Worm (Caenorhabditis elegans) whole organism, young adult: Measurements from ENCODE around the gene srt-41.

Experiments used
- B0035.1 ChIP-seq: sonication (generic microtip); optimal IDR thresholded peaks from 2 replicates; lab custom pipeline; 2016; ENCODE audit warnings: missing genetic modification characterization, mild to moderate bottlenecking, missing compliant biosample characterization, missing genotype, missing genetic modification reagents
- C06A6.2 ChIP-seq: fragments of 200-800 bp; sonication (Bioruptor generic); conservative IDR thresholded peaks from 2 replicates; pipeline ENCODE4 v1.3.6; 2022; ENCODE audit warnings: missing genetic modification characterization, missing compliant biosample characterization
- Y56A3A.18 ChIP-seq: fragments of 200-800 bp; sonication (Bioruptor generic); IDR thresholded peaks from 2 replicates; pipeline ENCODE4 v1.3.6; 2022; ENCODE audit warnings: missing genetic modification reagents, missing genetic modification characterization, missing compliant biosample characterization
- aptf-3 ChIP-seq: fragments of 200-800 bp; sonication (Bioruptor generic); IDR thresholded peaks from 2 replicates; pipeline ENCODE4 v1.3.6; 2022; ENCODE audit warnings: missing genetic modification characterization, missing compliant biosample characterization
- athp-1 ChIP-seq: sonication (generic microtip); optimal IDR thresholded peaks from 2 replicates; lab custom pipeline; 2017; ENCODE audit warnings: mild to moderate bottlenecking, missing genetic modification characterization, missing compliant biosample characterization
- cebp-2 ChIP-seq: fragments of 200-800 bp; sonication (Bioruptor generic); IDR thresholded peaks from 2 replicates; pipeline ENCODE4 v1.3.6; 2022; ENCODE audit warnings: missing genetic modification characterization, missing compliant biosample characterization
- ceh-79 ChIP-seq: sonication (generic microtip); optimal IDR thresholded peaks from 2 replicates; lab custom pipeline; 2017; ENCODE audit warnings: mild to moderate bottlenecking, missing genetic modification characterization, missing compliant biosample characterization
- efl-1 ChIP-seq: fragments of 150-350 bp; optimal IDR thresholded peaks from 2 replicates; lab custom pipeline; 2014; ENCODE audit warnings: missing biosample characterization, missing genetic modification reagents, missing genetic modification characterization
- egrh-3 ChIP-seq: fragments of 200-800 bp; sonication (Bioruptor generic); IDR thresholded peaks from 2 replicates; pipeline ENCODE4 v1.3.6; 2022; ENCODE audit warnings: missing genetic modification reagents, missing genetic modification characterization, missing compliant biosample characterization
- hmg-1.2 ChIP-seq: fragments of 200-800 bp; sonication (Bioruptor generic); IDR thresholded peaks from 2 replicates; pipeline ENCODE4 v1.3.6; 2022; ENCODE audit warnings: missing genetic modification reagents, missing genetic modification characterization, missing compliant biosample characterization
- hrde-1 ChIP-seq: sonication (generic microtip); optimal IDR thresholded peaks from 2 replicates; lab custom pipeline; 2016; ENCODE audit warnings: missing genetic modification characterization, mild to moderate bottlenecking, missing compliant biosample characterization, moderate library complexity, missing genotype, missing genetic modification reagents, borderline replicate concordance
- let-526 ChIP-seq: fragments of 200-800 bp; sonication (Bioruptor generic); IDR thresholded peaks from 2 replicates; pipeline ENCODE4 v1.3.6; 2022; ENCODE audit warnings: missing genetic modification reagents, missing genetic modification characterization, missing compliant biosample characterization
- lin-40 ChIP-seq: sonication (generic microtip); optimal IDR thresholded peaks from 2 replicates; lab custom pipeline; 2016; ENCODE audit warnings: missing genetic modification characterization, mild to moderate bottlenecking, missing compliant biosample characterization, missing genotype, missing genetic modification reagents
- madf-6 ChIP-seq: fragments of 200-800 bp; sonication (Bioruptor generic); IDR thresholded peaks from 2 replicates; pipeline ENCODE4 v1.3.6; 2022; ENCODE audit warnings: missing genetic modification reagents, missing genetic modification characterization, missing compliant biosample characterization
- mes-4 ChIP-seq: sonication (generic microtip); optimal IDR thresholded peaks from 2 replicates; lab custom pipeline; 2016; ENCODE audit warnings: missing genotype, missing genetic modification characterization, missing compliant biosample characterization
- nfya-1 ChIP-seq: sonication (generic microtip); optimal IDR thresholded peaks from 2 replicates; lab custom pipeline; 2017; ENCODE audit warnings: antibody characterized with exemption, missing compliant biosample characterization, missing genetic modification characterization, borderline replicate concordance; ENCODE audit not compliant: insufficient read depth
- nhr-120 ChIP-seq: fragments of 200-800 bp; sonication (Bioruptor generic); IDR thresholded peaks from 2 replicates; pipeline ENCODE4 v1.3.6; 2022; ENCODE audit warnings: missing genetic modification characterization, missing compliant biosample characterization
- nhr-179 ChIP-seq: sonication (generic microtip); optimal IDR thresholded peaks from 2 replicates; lab custom pipeline; 2016; ENCODE audit warnings: mild to moderate bottlenecking, missing genetic modification characterization, missing compliant biosample characterization
- nhr-27 ChIP-seq: fragments of 200-800 bp; sonication (Bioruptor generic); optimal IDR thresholded peaks from 2 replicates; lab custom pipeline; 2018; ENCODE audit warnings: mild to moderate bottlenecking, missing genetic modification characterization, moderate library complexity, missing compliant biosample characterization
- nhr-80 ChIP-seq: sonication (generic microtip); optimal IDR thresholded peaks from 2 replicates; lab custom pipeline; 2016; ENCODE audit warnings: missing genetic modification characterization, missing compliant biosample characterization
- repo-1 ChIP-seq: sonication (generic microtip); optimal IDR thresholded peaks from 2 replicates; lab custom pipeline; 2017; ENCODE audit warnings: mild to moderate bottlenecking, missing genetic modification characterization, missing compliant biosample characterization
- snpc-1.1 ChIP-seq: sonication (generic microtip); optimal IDR thresholded peaks from 2 replicates; lab custom pipeline; 2017; ENCODE audit warnings: missing genetic modification characterization, mild to moderate bottlenecking, missing compliant biosample characterization, antibody characterized with exemption, moderate library complexity, missing genotype, missing genetic modification reagents; ENCODE audit not compliant: insufficient read depth
- snpc-3.4 ChIP-seq: sonication (generic microtip); optimal IDR thresholded peaks from 2 replicates; lab custom pipeline; 2017; ENCODE audit warnings: missing genetic modification characterization, mild to moderate bottlenecking, missing compliant biosample characterization, antibody characterized with exemption, moderate library complexity, missing genotype, missing genetic modification reagents
- tbp1 ChIP-seq: fragments of 200-800 bp; sonication (Bioruptor generic); optimal IDR thresholded peaks from 2 replicates; lab custom pipeline; 2018; ENCODE audit warnings: mild to moderate bottlenecking, missing genetic modification characterization, missing compliant biosample characterization
- unc-130 ChIP-seq: sonication (generic microtip); optimal IDR thresholded peaks from 2 replicates; lab custom pipeline; 2016; ENCODE audit warnings: missing genetic modification reagents, missing genetic modification characterization, missing compliant biosample characterization
- ztf-28 ChIP-seq: fragments of 200-800 bp; sonication (Bioruptor generic); IDR thresholded peaks from 2 replicates; pipeline ENCODE4 v1.3.6; 2022; ENCODE audit warnings: missing genetic modification reagents, missing genetic modification characterization, missing compliant biosample characterization

The srt-41 gene

DNA sequence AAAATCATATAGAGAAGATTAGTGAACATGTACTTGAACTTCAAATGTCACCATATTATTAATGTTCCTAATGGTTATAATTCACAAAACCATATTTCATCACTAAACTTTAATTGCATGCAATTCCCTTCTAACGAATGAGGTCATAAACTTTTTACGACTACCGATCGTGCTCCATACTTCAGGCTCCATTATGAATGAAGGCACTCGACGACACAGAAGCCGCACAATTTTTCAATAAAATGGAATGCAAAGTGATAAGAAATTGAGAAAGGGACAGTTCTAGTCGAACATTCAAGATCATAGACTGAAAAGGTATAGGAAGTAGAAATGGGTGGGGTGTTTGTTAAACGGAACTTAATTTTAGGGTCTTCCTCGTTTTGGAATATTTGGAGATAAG, 46.8 kb downstream of the srt-41 start:
- TF ChIP-seq athp-1 (tag; lab: Kevin White, UChicago) (no peak), nhr-80 (peak; percentile 32)

DNA sequence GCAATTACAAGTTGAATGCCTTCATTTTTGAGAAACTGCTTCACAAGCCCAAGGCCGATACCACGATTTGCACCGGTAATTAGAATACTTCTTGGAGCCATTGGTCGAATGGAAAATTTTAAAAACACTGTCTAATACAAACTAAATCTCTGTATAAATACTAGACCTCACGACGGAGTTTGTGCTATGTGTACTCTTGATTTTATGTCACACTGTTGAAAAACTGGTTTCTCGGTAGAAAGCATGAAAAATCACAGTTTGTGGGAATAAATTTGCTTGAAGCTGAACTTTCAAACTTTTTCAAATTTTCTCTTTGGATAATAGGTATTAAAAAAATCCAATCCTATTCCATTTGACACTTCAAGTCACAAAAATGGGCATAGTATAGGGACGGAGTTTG, 47.4 kb downstream of the srt-41 start, which contains the start of gene ZK697.14:
ZK697.14 (minus strand) TSS at position 101 of the 400 bp plus-strand sequence.
- TF ChIP-seq efl-1 (GFP tag; lab: Kevin White, UChicago), result no peak
- no peak for TF ChIP-seq unc-130 (GFP tag; lab: Kevin White, UChicago)
- no peak for TF ChIP-seq nhr-120 (GFP tag; lab: Robert Waterston, UW)

DNA sequence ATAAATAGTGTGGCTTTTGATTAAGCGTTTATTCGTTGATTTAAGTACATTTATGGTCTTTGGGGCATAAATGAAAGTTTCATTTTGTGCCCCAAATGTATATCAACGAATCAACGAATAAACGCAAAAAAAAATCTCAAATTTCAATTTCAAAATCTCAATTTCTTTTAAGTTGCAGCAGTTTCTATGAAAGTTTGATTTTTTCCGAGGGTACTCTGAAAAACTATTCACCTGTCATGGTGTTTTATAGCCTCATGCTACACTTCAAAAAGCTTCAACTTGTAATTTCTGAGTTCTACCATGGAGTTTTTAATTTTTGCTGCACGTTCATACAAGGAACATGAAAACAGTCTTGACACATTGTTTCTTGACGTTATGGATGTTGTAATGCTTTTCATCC, 50.4 kb downstream of the srt-41 start, which contains the start of gene ZK697.1:
ZK697.1 (plus strand) TSS at position 301 of the 400 bp plus-strand sequence.
- TF ChIP-seq tbp1 (GFP tag; lab: Kevin White, UChicago) (no peak), mes-4 (tag; lab: Kevin White, UChicago) (no peak), lin-40 (no peak), nhr-27 (tag; lab: Kevin White, UChicago) (no peak), hrde-1 (tag; lab: Kevin White, UChicago) (no peak), Y56A3A.18 (GFP tag; lab: Robert Waterston, UW) (no peak), hmg-1.2 (GFP tag; lab: Robert Waterston, UW) (no peak), C06A6.2 (GFP tag; lab: Robert Waterston, UW) (no peak), snpc-3.4 (tag; lab: Kevin White, UChicago) (no peak), aptf-3 (GFP tag; lab: Robert Waterston, UW) (no peak), nhr-179 (tag; lab: Kevin White, UChicago) (no peak), unc-130 (GFP tag; lab: Kevin White, UChicago) (no peak), cebp-2 (GFP tag; lab: Robert Waterston, UW) (no peak), ceh-79 (tag; lab: Kevin White, UChicago) (no peak), B0035.1 (tag; lab: Kevin White, UChicago) (no peak), snpc-1.1 (tag; lab: Kevin White, UChicago) (no peak), ztf-28 (GFP tag; lab: Robert Waterston, UW) (no peak), egrh-3 (GFP tag; lab: Robert Waterston, UW) (no peak)

DNA sequence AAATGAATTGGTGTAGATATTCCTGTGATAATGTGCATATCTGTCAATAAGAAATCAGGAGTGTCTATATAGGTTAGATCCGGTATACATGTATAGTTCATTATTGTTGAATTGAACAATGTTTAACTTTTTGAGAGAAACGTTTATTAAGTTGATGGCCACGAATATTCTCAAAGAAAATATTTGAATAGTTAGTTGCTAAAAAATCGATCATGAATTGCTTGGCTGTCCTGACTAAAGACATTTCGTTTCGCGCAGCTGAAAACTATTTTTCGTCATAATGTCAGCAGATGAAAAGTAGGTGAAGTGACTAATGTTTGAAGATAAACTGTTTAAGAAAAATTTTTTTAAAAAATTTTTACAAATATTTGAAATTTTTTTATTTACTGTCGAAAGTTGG, 51.5 kb downstream of the srt-41 start, which contains the start of gene srh-199:
srh-199 (minus strand) TSS at position 101 of the 400 bp plus-strand sequence.
- no peak for TF ChIP-seq let-526 (GFP tag; lab: Robert Waterston, UW)
- no peak for TF ChIP-seq madf-6 (GFP tag; lab: Robert Waterston, UW)
- TF ChIP-seq repo-1, result no peak
- no peak for TF ChIP-seq hrde-1 (tag; lab: Kevin White, UChicago)
- no peak for TF ChIP-seq nfya-1
